ENCODE assay signal across 1 fruit fly cellular context in the genomic region with DNA sequence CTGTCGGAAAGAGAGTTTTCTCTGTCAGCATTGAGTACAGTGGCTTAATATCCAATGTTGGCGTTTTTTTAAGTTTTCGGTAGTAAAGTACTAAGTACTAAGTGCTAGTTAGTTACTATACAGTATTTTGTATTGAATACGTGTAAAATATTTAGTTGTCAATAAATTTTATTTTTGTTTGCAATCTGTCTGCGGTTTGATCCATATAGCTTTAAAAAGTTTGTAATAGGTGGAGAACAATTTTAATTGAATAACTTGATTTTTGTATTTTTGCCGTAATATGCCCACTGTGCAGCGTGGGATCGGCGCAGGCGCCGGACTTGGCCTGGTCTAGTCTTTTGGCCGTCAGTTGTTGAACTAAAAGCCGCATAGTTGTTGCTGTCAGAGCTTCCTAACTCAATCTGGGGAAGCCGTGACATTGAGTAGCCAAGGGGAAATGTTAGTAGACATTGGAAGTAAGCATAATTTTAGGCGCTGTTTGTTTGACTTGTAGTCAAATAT.
TF ChIP-seq lines count a peak whose summit lies in the region.

No protein-coding gene starts in this region.

TF ChIP-seq in whole organism, embryonic, 481 proteins besides CTCF, POLR2A, EP300 and RAD21 (continued from another document and continues in another):
- peak; percentile 89 for TF ChIP-seq CG3163 (GFP tag; optimal IDR thresholded peaks at IDR 0.05; lab: Kevin White, UChicago)
- TF ChIP-seq fd102C (GFP tag; optimal IDR thresholded peaks at IDR 0.05; lab: Kevin White, UChicago) = no peak
- TF ChIP-seq CG6813 (GFP tag; optimal IDR thresholded peaks at IDR 0.05; lab: Kevin White, UChicago) = peak; percentile 86
- peak; percentile 77 for TF ChIP-seq slou (GFP tag; optimal IDR thresholded peaks at IDR 0.05; lab: Kevin White, UChicago)
- 0 out of 2 replicates have a peak, but pooled peaks have one; percentile 8 for TF ChIP-seq Dref (GFP tag; IDR thresholded peaks at IDR 0.05; lab: Robert Waterston, UW)
- TF ChIP-seq CG11093 (GFP tag; IDR thresholded peaks at IDR 0.05; lab: Robert Waterston, UW) = peak; percentile 71
- peak; percentile 93 for TF ChIP-seq CHES-1-like (GFP tag; optimal IDR thresholded peaks at IDR 0.05; lab: Kevin White, UChicago)
- TF ChIP-seq gsb (GFP tag; IDR thresholded peaks at IDR 0.05; lab: Robert Waterston, UW) = peak; percentile 65
- peak; percentile 94 for TF ChIP-seq CoRest (tag; optimal IDR thresholded peaks at IDR 0.05; lab: Kevin White, UChicago)
- peak; percentile 84 for TF ChIP-seq tgo (GFP tag; IDR thresholded peaks at IDR 0.05; lab: Robert Waterston, UW)
- TF ChIP-seq exex (tag; optimal IDR thresholded peaks at IDR 0.05; lab: Kevin White, UChicago) = peak; percentile 75
- peak; percentile 95 for TF ChIP-seq CG13296 (GFP tag; optimal IDR thresholded peaks at IDR 0.05; lab: Kevin White, UChicago)
- TF ChIP-seq kni (GFP tag; optimal IDR thresholded peaks at IDR 0.05; lab: Kevin White, UChicago) = peak; percentile 68
- TF ChIP-seq wdn (GFP tag; IDR thresholded peaks at IDR 0.05; lab: Robert Waterston, UW) = peak; percentile 80
- TF ChIP-seq PHDP (tag; optimal IDR thresholded peaks at IDR 0.05; lab: Kevin White, UChicago) = peak; percentile 95
- TF ChIP-seq GATAe (GFP tag; conservative IDR thresholded peaks at IDR 0.05; lab: Robert Waterston, UW) = no peak
- TF ChIP-seq CG18599 (GFP tag; optimal IDR thresholded peaks at IDR 0.05; lab: Kevin White, UChicago) = peak; percentile 97
- peak; percentile 73 for TF ChIP-seq twi (tag; optimal IDR thresholded peaks at IDR 0.05; lab: Kevin White, UChicago)
- peak; percentile 80 for TF ChIP-seq sqz (GFP tag; optimal IDR thresholded peaks at IDR 0.05; lab: Kevin White, UChicago)
- TF ChIP-seq run (tag; optimal IDR thresholded peaks at IDR 0.05; lab: Kevin White, UChicago) = peak; percentile 90
- peak; percentile 96 for TF ChIP-seq dmrt99B (tag; optimal IDR thresholded peaks at IDR 0.05; lab: Kevin White, UChicago)
- TF ChIP-seq pzg (GFP tag; optimal IDR thresholded peaks at IDR 0.05; lab: Kevin White, UChicago) = no peak
- peak; percentile 83 for TF ChIP-seq Nf-YC (tag; optimal IDR thresholded peaks at IDR 0.05; lab: Kevin White, UChicago)
- TF ChIP-seq CG2712 (tag; optimal IDR thresholded peaks at IDR 0.05; lab: Kevin White, UChicago) = peak; percentile 92
- peak; percentile 88 for TF ChIP-seq Max (GFP tag; optimal IDR thresholded peaks at IDR 0.05; lab: Kevin White, UChicago)
- peak; percentile 86 for TF ChIP-seq CG12942 (GFP tag; optimal IDR thresholded peaks at IDR 0.05; lab: Kevin White, UChicago)
- peak; percentile 88 for TF ChIP-seq NK7.1 (GFP tag; optimal IDR thresholded peaks at IDR 0.05; lab: Kevin White, UChicago)
- 0 out of 2 replicates have a peak, but pooled peaks have one; percentile 36 for TF ChIP-seq Gsc (GFP tag; IDR thresholded peaks at IDR 0.05; lab: Robert Waterston, UW)
- peak; percentile 86 for TF ChIP-seq Vsx1 (GFP tag; optimal IDR thresholded peaks at IDR 0.05; lab: Kevin White, UChicago)
- peak; percentile 66 for TF ChIP-seq E2f2 (GFP tag; IDR thresholded peaks at IDR 0.05; lab: Robert Waterston, UW)
- TF ChIP-seq CG14860 (GFP tag; IDR thresholded peaks at IDR 0.05; lab: Robert Waterston, UW; ENCODE audit: partially characterized antibody) = no peak
- peak; percentile 89 for TF ChIP-seq lmd (GFP tag; IDR thresholded peaks at IDR 0.05; lab: Robert Waterston, UW)
- TF ChIP-seq CG4404 (GFP tag; IDR thresholded peaks at IDR 0.05; lab: Robert Waterston, UW) = peak; percentile 70
- TF ChIP-seq Abd-B (GFP tag; optimal IDR thresholded peaks at IDR 0.05; lab: Kevin White, UChicago) = peak; percentile 88
- peak; percentile 87 for TF ChIP-seq Chrac-16 (GFP tag; optimal IDR thresholded peaks at IDR 0.05; lab: Kevin White, UChicago)
- peak; percentile 86 for TF ChIP-seq CG16863 (GFP tag; optimal IDR thresholded peaks at IDR 0.05; lab: Kevin White, UChicago)
- TF ChIP-seq nau (GFP tag; optimal IDR thresholded peaks at IDR 0.05; lab: Kevin White, UChicago) = peak; percentile 93
- TF ChIP-seq toy (GFP tag; IDR thresholded peaks at IDR 0.05; lab: Robert Waterston, UW) = no peak
- peak; percentile 91 for TF ChIP-seq salm (tag; optimal IDR thresholded peaks at IDR 0.05; lab: Kevin White, UChicago)
- TF ChIP-seq TFAM (GFP tag; optimal IDR thresholded peaks at IDR 0.05; lab: Kevin White, UChicago) = no peak
- TF ChIP-seq klu (GFP tag; IDR thresholded peaks at IDR 0.05; lab: Robert Waterston, UW) = peak; percentile 81
- no peak for TF ChIP-seq Opbp (GFP tag; IDR thresholded peaks at IDR 0.05; lab: Robert Waterston, UW; ENCODE audit: partially characterized antibody)
- peak; percentile 73 for TF ChIP-seq Deaf1 (tag; optimal IDR thresholded peaks at IDR 0.05; lab: Kevin White, UChicago)
- TF ChIP-seq repo (GFP tag; optimal IDR thresholded peaks at IDR 0.05; lab: Kevin White, UChicago) = peak; percentile 87
- peak; percentile 88 for TF ChIP-seq Atf-2 (GFP tag; optimal IDR thresholded peaks at IDR 0.05; lab: Kevin White, UChicago)
- TF ChIP-seq HLH4C (GFP tag; IDR thresholded peaks at IDR 0.05; lab: Robert Waterston, UW; ENCODE audit: partially characterized antibody) = peak; percentile 42; the same call in 1 of the 3 replicates
- peak; percentile 92 for TF ChIP-seq dysf (GFP tag; IDR thresholded peaks at IDR 0.05; lab: Robert Waterston, UW)
- TF ChIP-seq lbe (GFP tag; optimal IDR thresholded peaks at IDR 0.05; lab: Kevin White, UChicago) = no peak
- peak; percentile 93 for TF ChIP-seq HmgZ (tag; optimal IDR thresholded peaks at IDR 0.05; lab: Kevin White, UChicago)
- TF ChIP-seq gcm (GFP tag; optimal IDR thresholded peaks at IDR 0.05; lab: Kevin White, UChicago) = peak; percentile 91
- peak; percentile 97 for TF ChIP-seq CG7556 (GFP tag; optimal IDR thresholded peaks at IDR 0.05; lab: Kevin White, UChicago)
- peak; percentile 95 for TF ChIP-seq CG13424 (tag; optimal IDR thresholded peaks at IDR 0.05; lab: Kevin White, UChicago)
- TF ChIP-seq en (GFP tag; optimal IDR thresholded peaks at IDR 0.05; lab: Kevin White, UChicago) = peak; percentile 78
- no peak for TF ChIP-seq CG33557 (GFP tag; optimal IDR thresholded peaks at IDR 0.05; lab: Kevin White, UChicago)
- TF ChIP-seq BtbVII (GFP tag; optimal IDR thresholded peaks at IDR 0.05; lab: Kevin White, UChicago) = peak; percentile 92
- TF ChIP-seq gcm2 (GFP tag; optimal IDR thresholded peaks at IDR 0.05; lab: Kevin White, UChicago) = peak; percentile 72
- peak; percentile 93 for TF ChIP-seq Dek (tag; optimal IDR thresholded peaks at IDR 0.05; lab: Kevin White, UChicago)
- TF ChIP-seq HLH54F (GFP tag; optimal IDR thresholded peaks at IDR 0.05; lab: Kevin White, UChicago) = peak; percentile 89
- TF ChIP-seq ranshi (GFP tag; IDR thresholded peaks at IDR 0.05; lab: Robert Waterston, UW) = peak; percentile 82
- peak; percentile 64 for TF ChIP-seq CG17186 (GFP tag; optimal IDR thresholded peaks at IDR 0.05; lab: Kevin White, UChicago)
- TF ChIP-seq sim (GFP tag; IDR thresholded peaks at IDR 0.05; lab: Robert Waterston, UW) = 0 out of 2 replicates have a peak, but pooled peaks have one; percentile 34
- TF ChIP-seq jigr1 (GFP tag; IDR thresholded peaks at IDR 0.05; lab: Robert Waterston, UW) = peak; percentile 81; the same call in 2 of the 3 replicates
- peak; percentile 40; the same call in 1 of the 3 replicates for TF ChIP-seq otp (GFP tag; IDR thresholded peaks at IDR 0.05; lab: Robert Waterston, UW)
- TF ChIP-seq Poxn (GFP tag; IDR thresholded peaks at IDR 0.05; lab: Robert Waterston, UW) = peak; percentile 60; the same call in 1 of the 2 replicates
- TF ChIP-seq CG4854 (GFP tag; optimal IDR thresholded peaks at IDR 0.05; lab: Kevin White, UChicago) = peak; percentile 84
- TF ChIP-seq bcd (GFP tag; optimal IDR thresholded peaks at IDR 0.05; lab: Kevin White, UChicago) = peak; percentile 94
- peak; percentile 95 for TF ChIP-seq odd (GFP tag; optimal IDR thresholded peaks at IDR 0.05; lab: Kevin White, UChicago)
- TF ChIP-seq Jarid2 (GFP tag; optimal IDR thresholded peaks at IDR 0.05; lab: Kevin White, UChicago) = peak; percentile 62
- TF ChIP-seq Pdp1 (GFP tag; optimal IDR thresholded peaks at IDR 0.05; lab: Kevin White, UChicago) = peak; percentile 82
- TF ChIP-seq esg (GFP tag; conservative IDR thresholded peaks at IDR 0.05; lab: Robert Waterston, UW) = peak; percentile 82
- TF ChIP-seq CG7745 (tag; optimal IDR thresholded peaks at IDR 0.05; lab: Kevin White, UChicago) = no peak
- TF ChIP-seq CG17328 (GFP tag; IDR thresholded peaks at IDR 0.05; lab: Robert Waterston, UW) = peak; percentile 67
- peak; percentile 77 for TF ChIP-seq CG12769 (tag; optimal IDR thresholded peaks at IDR 0.05; lab: Kevin White, UChicago)
- TF ChIP-seq CG8089 (GFP tag; optimal IDR thresholded peaks at IDR 0.05; lab: Kevin White, UChicago) = peak; percentile 75
- peak; percentile 65 for TF ChIP-seq CG8281 (tag; optimal IDR thresholded peaks at IDR 0.05; lab: Kevin White, UChicago)
- TF ChIP-seq CG31388 (GFP tag; optimal IDR thresholded peaks at IDR 0.05; lab: Kevin White, UChicago) = peak; percentile 70
- peak; percentile 30 for TF ChIP-seq Neu2 (GFP tag; optimal IDR thresholded peaks at IDR 0.05; lab: Kevin White, UChicago; ENCODE audit: borderline replicate concordance)
- TF ChIP-seq Mrtf (GFP tag; IDR thresholded peaks at IDR 0.05; lab: Robert Waterston, UW) = peak; percentile 77; the same call in 2 of the 3 replicates
- TF ChIP-seq ash1 (GFP tag; optimal IDR thresholded peaks at IDR 0.05; lab: Kevin White, UChicago) = peak; percentile 52
- TF ChIP-seq dimm (GFP tag; IDR thresholded peaks at IDR 0.05; lab: Robert Waterston, UW) = peak; percentile 71
- TF ChIP-seq CG9215 (GFP tag; IDR thresholded peaks at IDR 0.05; lab: Robert Waterston, UW) = peak; percentile 82
- peak; percentile 89 for TF ChIP-seq Blimp-1 (GFP tag; optimal IDR thresholded peaks at IDR 0.05; lab: Kevin White, UChicago)
- TF ChIP-seq CG3407 (GFP tag; optimal IDR thresholded peaks at IDR 0.05; lab: Kevin White, UChicago) = peak; percentile 83
- TF ChIP-seq Nf-YA (GFP tag; IDR thresholded peaks at IDR 0.05; lab: Robert Waterston, UW) = peak; percentile 80
- peak; percentile 84 for TF ChIP-seq CG15514 (GFP tag; optimal IDR thresholded peaks at IDR 0.05; lab: Kevin White, UChicago)
- peak; percentile 19; the same call in 1 of the 2 replicates for TF ChIP-seq CkIIα-i1 (GFP tag; IDR thresholded peaks at IDR 0.05; lab: Robert Waterston, UW)
- peak; percentile 78; the same call in 1 of the 3 replicates for TF ChIP-seq CG2199 (GFP tag; IDR thresholded peaks at IDR 0.05; lab: Robert Waterston, UW)
- no peak for TF ChIP-seq yki (optimal IDR thresholded peaks at IDR 0.05; lab: Kevin White, UChicago)
- TF ChIP-seq Dip3 (GFP tag; optimal IDR thresholded peaks at IDR 0.05; lab: Kevin White, UChicago) = peak; percentile 83
- peak; percentile 92 for TF ChIP-seq fd96Cb (tag; optimal IDR thresholded peaks at IDR 0.05; lab: Kevin White, UChicago)
- TF ChIP-seq br (optimal IDR thresholded peaks at IDR 0.05; lab: Kevin White, UChicago) = no peak
- peak; percentile 85 for TF ChIP-seq ERR (GFP tag; optimal IDR thresholded peaks at IDR 0.05; lab: Kevin White, UChicago)
- no peak for TF ChIP-seq gce (GFP tag; IDR thresholded peaks at IDR 0.05; lab: Robert Waterston, UW)
- peak; percentile 80 for TF ChIP-seq CG11247 (GFP tag; IDR thresholded peaks at IDR 0.05; lab: Robert Waterston, UW)
- peak; percentile 14 for TF ChIP-seq ac (GFP tag; optimal IDR thresholded peaks at IDR 0.05; lab: Kevin White, UChicago)
- TF ChIP-seq az2 (GFP tag; optimal IDR thresholded peaks at IDR 0.05; lab: Kevin White, UChicago) = peak; percentile 84
- peak; percentile 76 for TF ChIP-seq CG6654 (GFP tag; optimal IDR thresholded peaks at IDR 0.05; lab: Kevin White, UChicago)
- no peak for TF ChIP-seq CG6791 (GFP tag; IDR thresholded peaks at IDR 0.05; lab: Robert Waterston, UW; ENCODE audit: partially characterized antibody)
- TF ChIP-seq mirr (GFP tag; optimal IDR thresholded peaks at IDR 0.05; lab: Kevin White, UChicago) = peak; percentile 64
- TF ChIP-seq CG4360 (GFP tag; IDR thresholded peaks at IDR 0.05; lab: Robert Waterston, UW) = peak; percentile 47
- TF ChIP-seq NC2α (GFP tag; optimal IDR thresholded peaks at IDR 0.05; lab: Kevin White, UChicago) = peak; percentile 69
- peak; percentile 86 for TF ChIP-seq sob (GFP tag; IDR thresholded peaks at IDR 0.05; lab: Robert Waterston, UW)
- TF ChIP-seq vfl (GFP tag; optimal IDR thresholded peaks at IDR 0.05; lab: Kevin White, UChicago) = peak; percentile 90
- peak; percentile 91 for TF ChIP-seq Camta (GFP tag; optimal IDR thresholded peaks at IDR 0.05; lab: Kevin White, UChicago)
- no peak for TF ChIP-seq Kr (GFP tag; optimal IDR thresholded peaks at IDR 0.05; lab: Kevin White, UChicago)
- TF ChIP-seq CG12155 (GFP tag; optimal IDR thresholded peaks at IDR 0.05; lab: Kevin White, UChicago) = peak; percentile 84
- peak; percentile 55 for TF ChIP-seq wek (GFP tag; optimal IDR thresholded peaks at IDR 0.05; lab: Kevin White, UChicago)
- TF ChIP-seq CG1529 (GFP tag; optimal IDR thresholded peaks at IDR 0.05; lab: Kevin White, UChicago) = peak; percentile 88
- TF ChIP-seq phol (tag; optimal IDR thresholded peaks at IDR 0.05; lab: Kevin White, UChicago) = peak; percentile 95
- TF ChIP-seq pnt (GFP tag; optimal IDR thresholded peaks at IDR 0.05; lab: Kevin White, UChicago) = peak; percentile 84
- TF ChIP-seq CG4282 (GFP tag; optimal IDR thresholded peaks at IDR 0.05; lab: Kevin White, UChicago) = peak; percentile 67
- no peak for TF ChIP-seq cad (GFP tag; optimal IDR thresholded peaks at IDR 0.05; lab: Kevin White, UChicago)
- peak; percentile 52; the same call in 1 of the 2 replicates for TF ChIP-seq CG8765 (GFP tag; IDR thresholded peaks at IDR 0.05; lab: Robert Waterston, UW)
- no peak for TF ChIP-seq sd (tag; optimal IDR thresholded peaks at IDR 0.05; lab: Kevin White, UChicago)
- TF ChIP-seq CG2129 (GFP tag; IDR thresholded peaks at IDR 0.05; lab: Robert Waterston, UW; ENCODE audit: partially characterized antibody) = no peak
- peak; percentile 78 for TF ChIP-seq CG10366 (GFP tag; IDR thresholded peaks at IDR 0.05; lab: Robert Waterston, UW)
- peak; percentile 87 for TF ChIP-seq Dad (GFP tag; optimal IDR thresholded peaks at IDR 0.05; lab: Kevin White, UChicago)
- peak; percentile 69 for TF ChIP-seq Bdp1 (GFP tag; optimal IDR thresholded peaks at IDR 0.05; lab: Kevin White, UChicago)
- TF ChIP-seq CG7271 (tag; optimal IDR thresholded peaks at IDR 0.05; lab: Kevin White, UChicago) = no peak
- TF ChIP-seq CG6689 (GFP tag; IDR thresholded peaks at IDR 0.05; lab: Robert Waterston, UW) = peak; percentile 85
- TF ChIP-seq sr (GFP tag; IDR thresholded peaks at IDR 0.05; lab: Robert Waterston, UW) = no peak; the same call in 2 of the 3 replicates
- TF ChIP-seq stwl (tag; optimal IDR thresholded peaks at IDR 0.05; lab: Kevin White, UChicago) = no peak
- TF ChIP-seq HLHmδ (GFP tag; optimal IDR thresholded peaks at IDR 0.05; lab: Kevin White, UChicago) = no peak
